Worm (Caenorhabditis elegans) whole organism, late embryonic: ENCODE data around the gene C10C6.7.
A peak's percentile ranks its signal among the peaks of the same experiment; 100 is the strongest.

ENCODE experiments used
- C08G9.2 ChIP-seq: sonication (generic microtip); optimal IDR thresholded peaks from 2 replicates; lab custom pipeline; 2016; ENCODE audit warnings: mild to moderate bottlenecking, missing genetic modification characterization, moderate library complexity, missing compliant biosample characterization
- Y22D7AL.16 ChIP-seq: sonication (generic microtip); optimal IDR thresholded peaks from 2 replicates; lab custom pipeline; 2016; ENCODE audit warnings: missing genetic modification characterization, missing compliant biosample characterization
- ceh-18 ChIP-seq: sonication (generic microtip); optimal IDR thresholded peaks from 2 replicates; lab custom pipeline; 2016; ENCODE audit warnings: missing genetic modification characterization, missing compliant biosample characterization
- ceh-2 ChIP-seq: sonication (generic microtip); optimal IDR thresholded peaks from 2 replicates; lab custom pipeline; 2016; ENCODE audit warnings: missing genotype, missing genetic modification characterization, missing compliant biosample characterization
- ceh-22 ChIP-seq: sonication (generic microtip); optimal IDR thresholded peaks from 2 replicates; lab custom pipeline; 2017; ENCODE audit warnings: missing biosample characterization, missing genetic modification characterization
- ceh-24 ChIP-seq: sonication (generic microtip); optimal IDR thresholded peaks from 2 replicates; lab custom pipeline; 2016; ENCODE audit warnings: mild to moderate bottlenecking, missing genetic modification characterization, missing compliant biosample characterization
- ceh-30 ChIP-seq: fragments of 150-350 bp; optimal IDR thresholded peaks from 2 replicates; lab custom pipeline; 2014; ENCODE audit warnings: missing biosample characterization, missing genetic modification characterization
- ceh-31 ChIP-seq: sonication (generic microtip); optimal IDR thresholded peaks from 2 replicates; lab custom pipeline; 2016; ENCODE audit warnings: missing genetic modification characterization, missing compliant biosample characterization
- ceh-34 ChIP-seq: sonication (generic microtip); optimal IDR thresholded peaks from 2 replicates; lab custom pipeline; 2016; ENCODE audit warnings: mild to moderate bottlenecking, missing genetic modification characterization, missing compliant biosample characterization
- ceh-9 ChIP-seq: sonication (generic microtip); optimal IDR thresholded peaks from 2 replicates; lab custom pipeline; 2016; ENCODE audit warnings: mild to moderate bottlenecking, missing genetic modification characterization, inconsistent platforms, missing compliant biosample characterization
- dve-1 ChIP-seq: sonication (generic microtip); optimal IDR thresholded peaks from 2 replicates; lab custom pipeline; 2017; ENCODE audit warnings: antibody characterized with exemption, mild to moderate bottlenecking, missing genetic modification characterization, missing compliant biosample characterization
- elt-2 ChIP-seq: sonication (generic microtip); optimal IDR thresholded peaks from 2 replicates; lab custom pipeline; 2016; ENCODE audit warnings: missing genetic modification reagents, missing genetic modification characterization, missing compliant biosample characterization
- ets-4 ChIP-seq: sonication (generic microtip); optimal IDR thresholded peaks from 2 replicates; lab custom pipeline; 2016; ENCODE audit warnings: missing genetic modification characterization, missing compliant biosample characterization
- eyg-1 ChIP-seq: sonication (generic microtip); optimal IDR thresholded peaks from 2 replicates; lab custom pipeline; 2016; ENCODE audit warnings: missing genotype, missing genetic modification characterization, missing compliant biosample characterization
- fax-1 ChIP-seq: sonication (generic microtip); optimal IDR thresholded peaks from 2 replicates; lab custom pipeline; 2016; ENCODE audit warnings: missing genotype, missing genetic modification characterization, missing compliant biosample characterization
- fkh-10 ChIP-seq: fragments of 150-350 bp; optimal IDR thresholded peaks from 2 replicates; lab custom pipeline; 2014; ENCODE audit warnings: missing biosample characterization, missing genetic modification reagents, missing genetic modification characterization
- hlh-13 ChIP-seq: fragments of 200-800 bp; sonication (Bioruptor generic); optimal IDR thresholded peaks from 2 replicates; lab custom pipeline; 2018; ENCODE audit warnings: mild to moderate bottlenecking, missing genetic modification characterization, missing compliant biosample characterization
- hlh-30 ChIP-seq: sonication (generic microtip); optimal IDR thresholded peaks from 2 replicates; lab custom pipeline; 2017; ENCODE audit warnings: antibody characterized with exemption, missing genetic modification characterization, missing compliant biosample characterization; ENCODE audit not compliant: insufficient read depth
- lin-11 ChIP-seq: fragments of 200-800 bp; sonication (Bioruptor generic); optimal IDR thresholded peaks from 2 replicates; lab custom pipeline; 2018; ENCODE audit warnings: mild to moderate bottlenecking, missing genetic modification characterization, missing compliant biosample characterization
- nfya-1 ChIP-seq: sonication (generic microtip); optimal IDR thresholded peaks from 2 replicates; lab custom pipeline; 2017; ENCODE audit warnings: missing genetic modification characterization, mild to moderate bottlenecking, missing compliant biosample characterization, antibody characterized with exemption, moderate library complexity
- nhr-232 ChIP-seq: sonication (generic microtip); optimal IDR thresholded peaks from 2 replicates; lab custom pipeline; 2016; ENCODE audit warnings: missing genetic modification characterization, missing compliant biosample characterization
- npax-4 ChIP-seq: sonication (generic microtip); optimal IDR thresholded peaks from 2 replicates; lab custom pipeline; 2016; ENCODE audit warnings: missing genetic modification characterization, missing compliant biosample characterization
- pag-3 ChIP-seq: sonication (generic microtip); optimal IDR thresholded peaks from 2 replicates; lab custom pipeline; 2016; ENCODE audit warnings: missing compliant biosample characterization, missing genetic modification characterization, borderline replicate concordance
- pax-1 ChIP-seq: fragments of 150-350 bp; optimal IDR thresholded peaks from 2 replicates; lab custom pipeline; 2014; ENCODE audit warnings: missing biosample characterization, missing genetic modification characterization
- pha-4 ChIP-seq: fragments of 150-350 bp; optimal IDR thresholded peaks from 2 replicates; lab custom pipeline; 2018; ENCODE audit warnings: missing biosample characterization, missing genetic modification reagents, missing genetic modification characterization
- pqm-1 ChIP-seq: sonication (generic microtip); optimal IDR thresholded peaks from 2 replicates; lab custom pipeline; 2016; ENCODE audit warnings: missing genetic modification characterization, missing compliant biosample characterization
- ref-2 ChIP-seq: sonication (generic microtip); optimal IDR thresholded peaks from 2 replicates; lab custom pipeline; 2016; ENCODE audit warnings: missing genetic modification characterization, missing compliant biosample characterization
- rnt-1 ChIP-seq: sonication (generic microtip); optimal IDR thresholded peaks from 2 replicates; lab custom pipeline; 2016; ENCODE audit warnings: missing genetic modification characterization, missing compliant biosample characterization
- sdc-2 ChIP-seq: sonication (generic microtip); optimal IDR thresholded peaks from 2 replicates; lab custom pipeline; 2016; ENCODE audit warnings: missing genotype, missing genetic modification characterization, missing compliant biosample characterization
- sox-4 ChIP-seq: sonication (generic microtip); optimal IDR thresholded peaks from 2 replicates; lab custom pipeline; 2017; ENCODE audit warnings: mild to moderate bottlenecking, missing genetic modification characterization, inconsistent platforms, missing compliant biosample characterization
- syd-9 ChIP-seq: sonication (generic microtip); optimal IDR thresholded peaks from 2 replicates; lab custom pipeline; 2016; ENCODE audit warnings: mild to moderate bottlenecking, missing genetic modification characterization, moderate library complexity, missing compliant biosample characterization
- tbx-2 ChIP-seq: sonication (generic microtip); optimal IDR thresholded peaks from 2 replicates; lab custom pipeline; 2016; ENCODE audit warnings: missing genetic modification characterization, missing compliant biosample characterization
- ttx-3 ChIP-seq: sonication (generic microtip); optimal IDR thresholded peaks from 2 replicates; lab custom pipeline; 2016; ENCODE audit warnings: missing genetic modification reagents, missing genetic modification characterization, missing compliant biosample characterization
- unc-42 ChIP-seq: sonication (generic microtip); optimal IDR thresholded peaks from 2 replicates; lab custom pipeline; 2016; ENCODE audit warnings: missing genotype, missing genetic modification characterization, missing compliant biosample characterization
- unc-55 ChIP-seq: sonication (generic microtip); optimal IDR thresholded peaks from 2 replicates; lab custom pipeline; 2017; ENCODE audit warnings: missing biosample characterization, missing genetic modification reagents, missing genetic modification characterization
- unc-86 ChIP-seq: sonication (generic microtip); optimal IDR thresholded peaks from 2 replicates; lab custom pipeline; 2016; ENCODE audit warnings: missing genetic modification characterization, missing compliant biosample characterization
- zip-5 ChIP-seq: sonication (generic microtip); optimal IDR thresholded peaks from 2 replicates; lab custom pipeline; 2016; ENCODE audit warnings: missing genetic modification characterization, missing compliant biosample characterization

C10C6.7 gene

DNA sequence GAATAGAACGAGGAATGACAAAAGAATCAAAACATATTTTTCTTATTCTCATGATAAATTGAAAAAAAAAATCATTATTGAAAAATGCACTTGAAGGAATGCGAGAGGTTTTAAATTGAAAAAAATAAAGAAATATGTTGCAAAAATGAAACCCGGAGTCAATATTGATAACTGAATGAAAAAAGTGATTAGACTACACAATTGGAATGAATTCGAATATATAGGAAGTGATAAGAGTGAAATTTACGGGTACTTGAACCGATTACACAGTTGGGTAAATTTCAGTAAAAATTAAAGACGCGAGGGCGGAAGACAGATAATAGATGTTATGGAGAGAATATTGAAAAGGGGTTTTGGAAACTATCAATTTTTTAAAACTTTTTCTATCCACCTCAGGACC, 21.8 kb upstream of the C10C6.7 start:
- no peak for TF ChIP-seq eyg-1 (tag; lab: Kevin White, UChicago)
- no peak for TF ChIP-seq pha-4 (tag; lab: Kevin White, UChicago)
- TF ChIP-seq ets-4 (tag; lab: Kevin White, UChicago): no peak
- no peak for TF ChIP-seq sdc-2 (tag; lab: Kevin White, UChicago)
- no peak for TF ChIP-seq ceh-9 (tag; lab: Kevin White, UChicago)

DNA sequence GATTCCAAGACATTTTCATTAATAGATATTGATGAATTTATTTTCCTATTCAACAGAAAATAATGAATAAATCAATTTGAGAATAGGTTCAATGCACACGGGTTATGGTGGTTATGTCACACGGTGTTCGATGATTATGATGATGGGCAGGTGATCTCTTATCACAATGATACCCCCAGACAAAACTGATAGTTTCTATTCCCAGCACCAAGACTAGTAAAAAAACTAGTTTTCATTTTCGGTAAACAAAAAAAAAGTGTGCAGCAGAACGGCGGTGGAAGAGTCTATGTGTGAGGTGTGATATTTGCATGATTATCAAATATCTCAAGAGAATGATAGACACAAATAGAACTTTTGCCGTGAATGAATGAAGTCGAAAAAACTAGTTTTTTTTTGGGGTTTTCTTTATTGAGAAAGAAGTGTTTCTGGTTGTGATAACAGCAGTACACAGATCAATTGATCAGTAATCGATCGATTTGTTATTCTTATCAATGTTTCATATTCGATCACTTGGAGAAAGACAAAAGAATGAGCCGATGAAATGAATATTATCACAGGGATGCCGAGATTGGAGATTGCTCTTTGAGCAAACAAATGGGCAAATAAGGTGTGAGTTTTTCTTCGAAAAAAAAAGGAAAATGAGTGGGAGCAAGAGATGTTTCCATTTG, 20.7 kb upstream of the C10C6.7 start:
- TF ChIP-seq elt-2 (tag; lab: Kevin White, UChicago) (peak; percentile 46), lin-11 (tag; lab: Kevin White, UChicago) (no peak)
- TF ChIP-seq, all 69 proteins: peak for 1

DNA sequence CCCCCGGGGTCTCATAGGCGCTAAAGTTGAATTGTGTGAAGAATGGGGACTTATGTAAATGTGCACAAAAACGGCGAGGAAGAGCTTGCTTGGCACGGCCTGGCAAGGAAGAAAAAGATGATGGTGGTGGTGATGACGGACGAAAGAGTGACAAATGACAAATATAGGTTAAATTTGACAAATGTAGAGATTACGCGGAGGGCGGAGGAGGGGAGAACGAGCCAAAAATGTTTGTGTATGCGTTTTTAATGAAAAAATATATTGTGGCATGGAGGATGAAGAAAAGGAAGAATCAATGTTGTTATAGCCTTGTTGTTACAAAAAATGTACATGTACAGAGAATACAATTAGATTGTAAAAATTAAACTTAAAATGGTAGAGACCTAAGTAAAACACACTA, 19.5 kb upstream of the C10C6.7 start:
- TF ChIP-seq ceh-18 (tag; lab: Kevin White, UChicago) (peak; percentile 1), ttx-3 (tag; lab: Kevin White, UChicago) (no peak)

DNA sequence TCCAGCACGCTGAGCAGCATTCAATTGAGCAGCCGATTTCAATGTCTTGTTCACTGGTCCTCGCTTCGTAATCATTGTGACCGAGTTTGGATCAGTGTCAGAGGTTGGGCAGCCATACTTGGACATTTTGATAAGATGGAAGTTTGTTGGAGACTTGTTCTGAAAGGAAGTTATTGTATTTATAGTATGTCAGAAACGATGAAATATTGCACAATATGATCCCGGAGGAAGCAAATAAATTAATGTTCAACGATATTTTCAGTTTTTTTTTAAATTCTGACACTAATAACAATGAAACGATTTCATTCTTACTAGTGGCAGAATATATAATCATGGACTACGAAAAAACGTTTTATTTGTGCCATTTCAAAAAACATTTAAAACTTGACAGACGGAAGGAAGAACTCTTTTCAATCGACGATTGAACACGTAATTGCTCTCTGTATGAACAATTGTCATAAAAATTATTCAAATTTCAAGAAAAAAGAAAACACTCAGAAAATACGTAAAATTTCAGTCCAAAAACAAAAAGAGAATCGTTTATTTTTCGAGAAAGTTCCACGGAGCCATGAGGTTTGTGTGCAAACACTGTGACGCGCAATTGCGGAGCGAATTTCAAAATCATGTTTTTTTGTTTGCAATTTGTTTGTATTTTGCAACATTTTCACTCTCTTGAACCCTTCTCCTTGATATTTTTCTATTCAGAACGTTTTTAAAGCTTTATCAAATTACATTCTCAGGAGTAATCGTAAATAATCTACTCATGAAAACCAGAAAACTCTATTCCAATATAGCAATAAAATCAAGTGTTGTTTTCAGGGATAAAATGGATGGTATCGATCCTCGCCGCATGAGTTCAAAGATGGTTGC, 12.9 kb upstream of the C10C6.7 start, which contains the start of the genes mbf-1 and nse-4:
Gene mbf-1 (minus strand): TSS at position 343 of the 870 bp plus-strand sequence.
Gene nse-4 (plus strand): TSS at position 820 of the 870 bp plus-strand sequence.
- TF ChIP-seq ceh-24 (tag; lab: Kevin White, UChicago) (no peak), ceh-31 (tag; lab: Kevin White, UChicago) (peak; percentile 33), fkh-10 (GFP tag; lab: Kevin White, UChicago) (no peak), ref-2 (tag; lab: Kevin White, UChicago) (peak; percentile 54), ceh-22 (tag; lab: Kevin White, UChicago) (no peak), unc-55 (peak; percentile 77), pax-1 (tag; lab: Kevin White, UChicago) (peak; percentile 27), tbx-2 (peak; percentile 34), zip-5 (tag; lab: Kevin White, UChicago) (no peak), ceh-18 (tag; lab: Kevin White, UChicago) (no peak), elt-2 (tag; lab: Kevin White, UChicago) (peak; percentile 30), nfya-1 (tag; lab: Kevin White, UChicago) (peak; percentile 68)
- TF ChIP-seq, all 69 proteins: peak for 7

DNA sequence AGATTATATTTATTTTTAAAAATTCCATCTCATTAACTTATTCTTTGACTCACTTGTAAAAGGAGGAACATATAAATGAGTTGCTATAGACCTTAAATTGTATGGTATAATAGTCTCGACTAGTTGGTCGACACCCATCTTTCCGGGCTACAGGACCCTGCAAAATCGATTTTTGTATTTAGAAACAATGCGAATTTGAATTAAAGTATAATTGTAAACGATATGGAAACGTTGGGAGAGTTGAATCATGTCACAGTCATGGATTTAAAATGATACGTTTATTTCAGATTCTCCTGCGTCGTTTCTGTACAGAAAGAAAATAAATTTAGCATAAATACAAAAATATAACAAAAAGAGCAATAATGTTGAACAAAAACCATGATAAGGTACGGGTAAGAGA, 11.8 kb upstream of the C10C6.7 start, which contains the start of gene catp-8:
Gene catp-8 (minus strand): TSS at position 157 of the 400 bp plus-strand sequence.
- TF ChIP-seq ceh-30 (tag; lab: Kevin White, UChicago) (no peak), syd-9 (tag; lab: Kevin White, UChicago) (no peak)

DNA sequence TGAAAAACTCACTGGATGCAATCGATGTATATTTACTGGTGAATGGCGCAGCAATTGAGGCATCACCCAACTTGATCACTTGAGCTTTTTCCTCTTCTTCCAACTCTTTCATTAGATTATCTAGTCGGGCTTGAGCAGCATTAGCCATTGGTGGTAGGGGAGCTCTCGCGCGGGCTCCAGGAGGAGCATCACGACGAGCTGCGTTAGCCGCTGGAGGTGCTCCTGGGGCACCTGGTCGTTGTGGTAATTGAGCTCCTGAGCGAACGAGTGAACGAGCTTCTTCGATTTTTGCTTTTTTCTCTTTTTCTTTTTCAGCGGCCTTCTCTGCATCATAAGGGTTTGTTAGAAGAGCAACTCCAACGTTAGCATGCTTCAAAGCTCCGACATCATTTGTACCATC, 7.8 kb upstream of the C10C6.7 start:
- TF ChIP-seq nhr-232: no peak
- no peak for TF ChIP-seq sdc-2 (tag; lab: Kevin White, UChicago)
- no peak for TF ChIP-seq unc-42 (tag; lab: Kevin White, UChicago)

ce11 chrIV:11474067-11474466, 6.8 kb upstream of the C10C6.7 start:
- TF ChIP-seq hlh-30 (tag; lab: Kevin White, UChicago) (peak; percentile 55), ceh-24 (tag; lab: Kevin White, UChicago) (peak; percentile 72), rnt-1 (tag; lab: Kevin White, UChicago) (peak; percentile 89), pax-1 (tag; lab: Kevin White, UChicago) (no peak), npax-4 (tag; lab: Kevin White, UChicago) (peak; percentile 87), ceh-2 (tag; lab: Kevin White, UChicago) (peak; percentile 90), zip-5 (tag; lab: Kevin White, UChicago) (peak; percentile 83), ets-4 (tag; lab: Kevin White, UChicago) (peak; percentile 79), fax-1 (peak; percentile 87), pag-3 (peak; percentile 68), unc-86 (tag; lab: Kevin White, UChicago) (peak; percentile 96), hlh-13 (GFP tag; lab: Kevin White, UChicago) (peak; percentile 98), Y22D7AL.16 (tag; lab: Kevin White, UChicago) (peak; percentile 92), pqm-1 (peak; percentile 96), ceh-34 (tag; lab: Kevin White, UChicago) (peak; percentile 92), sox-4 (tag; lab: Kevin White, UChicago) (peak; percentile 95), dve-1 (tag; lab: Kevin White, UChicago) (peak; percentile 91), C08G9.2 (tag; lab: Kevin White, UChicago) (peak; percentile 83)
